Worm (Caenorhabditis elegans): ENCODE results near the gene rig-4.

DNA sequence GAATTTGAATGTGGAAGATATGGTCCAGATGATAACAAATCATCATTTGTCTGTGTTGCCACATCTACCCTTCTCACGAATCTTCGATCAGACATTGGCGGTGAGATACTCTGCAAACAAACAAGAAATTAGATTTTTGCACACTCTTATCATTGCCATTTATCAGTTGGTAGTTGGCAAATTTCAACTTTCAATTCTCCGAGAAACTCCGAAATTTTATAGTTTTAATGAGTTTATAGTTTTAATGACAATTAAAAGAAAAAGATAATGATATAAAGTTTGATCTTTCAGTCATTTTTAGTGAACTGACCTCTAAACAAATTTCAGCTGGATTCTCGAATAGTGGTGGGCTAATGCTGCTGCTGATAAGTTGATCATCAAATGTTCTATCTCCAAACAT lies 19.9 kb upstream of the rig-4 start:
- TF ChIP-seq W03F9.2 (tag; optimal IDR thresholded peaks at IDR 0.05): no peak
- no peak for TF ChIP-seq him-1 (tag; optimal IDR thresholded peaks at IDR 0.05)
